Fruit fly (Drosophila melanogaster) whole organism, embryonic: Measurements from ENCODE around the gene Ac76E.

Experiments
- Asciz ChIP-seq: fragments of 200-800 bp; sonication (Bioruptor generic); optimal IDR thresholded peaks from 2 replicates; lab custom pipeline; 2017; ENCODE audit warnings: missing biosample characterization, mild to moderate bottlenecking, missing genetic modification characterization, missing genetic modification reagents
- B-H2 ChIP-seq: fragments of 200-800 bp; sonication (Bioruptor generic); optimal IDR thresholded peaks from 2 replicates; lab custom pipeline; 2018; ENCODE audit warnings: missing biosample characterization, mild to moderate bottlenecking, missing genetic modification characterization
- CG11504 ChIP-seq: fragments of 200-800 bp; sonication (Bioruptor generic); optimal IDR thresholded peaks from 3 replicates; lab custom pipeline; 2019; ENCODE audit warnings: missing biosample characterization, mild to moderate bottlenecking, missing genetic modification characterization, moderate library complexity
- CG13624 ChIP-seq: fragments of 200-800 bp; sonication (Bioruptor generic); optimal IDR thresholded peaks from 2 replicates; lab custom pipeline; 2016; ENCODE audit warnings: missing biosample characterization, missing genetic modification characterization
- CG15269 ChIP-seq: fragments of 200-800 bp; sonication (Bioruptor generic); optimal IDR thresholded peaks from 2 replicates; lab custom pipeline; 2018; ENCODE audit warnings: missing biosample characterization, mild to moderate bottlenecking, missing genetic modification characterization, moderate library complexity
- CG1603 ChIP-seq: fragments of 200-800 bp; sonication (Bioruptor generic); optimal IDR thresholded peaks from 2 replicates; lab custom pipeline; 2019; ENCODE audit warnings: missing biosample characterization, mild to moderate bottlenecking, missing genetic modification characterization, moderate library complexity
- CG17359 ChIP-seq: fragments of 200-800 bp; sonication (Bioruptor generic); optimal IDR thresholded peaks from 3 replicates; lab custom pipeline; 2018; ENCODE audit warnings: missing biosample characterization, mild to moderate bottlenecking, missing genetic modification characterization, moderate library complexity
- CG18011 ChIP-seq: fragments of 200-800 bp; sonication (Bioruptor generic); optimal IDR thresholded peaks from 2 replicates; lab custom pipeline; 2017; ENCODE audit warnings: missing biosample characterization, missing genetic modification characterization, mild to moderate bottlenecking, moderate library complexity, missing genotype
- CG18764 ChIP-seq: fragments of 200-800 bp; sonication (Bioruptor generic); optimal IDR thresholded peaks from 3 replicates; lab custom pipeline; 2016; ENCODE audit warnings: missing biosample characterization, missing genetic modification characterization
- CG32767 ChIP-seq: fragments of 200-800 bp; sonication (Bioruptor generic); IDR thresholded peaks from 2 replicates; pipeline ENCODE4 v1.3.6; 2022; ENCODE audit warnings: missing biosample characterization, missing genetic modification characterization
- CG32772 ChIP-seq: fragments of 200-800 bp; sonication (Bioruptor generic); IDR thresholded peaks from 2 replicates; pipeline ENCODE4 v1.3.6; 2022; ENCODE audit warnings: missing biosample characterization, missing genetic modification characterization
- CG43689 ChIP-seq: fragments of 200-800 bp; sonication (Bioruptor generic); IDR thresholded peaks from 2 replicates; pipeline ENCODE4 v1.3.6; 2022; ENCODE audit warnings: missing biosample characterization, missing genetic modification characterization
- CG6683 ChIP-seq: fragments of 200-800 bp; sonication (Bioruptor generic); optimal IDR thresholded peaks from 2 replicates; lab custom pipeline; 2017; ENCODE audit warnings: missing biosample characterization, mild to moderate bottlenecking, missing genetic modification characterization, missing genetic modification reagents
- CG8388 ChIP-seq: fragments of 200-800 bp; sonication (Bioruptor generic); optimal IDR thresholded peaks from 2 replicates; lab custom pipeline; 2019; ENCODE audit warnings: missing biosample characterization, mild to moderate bottlenecking, missing genetic modification characterization, moderate library complexity
- Dip3 ChIP-seq: fragments of 200-800 bp; sonication (Bioruptor generic); optimal IDR thresholded peaks from 3 replicates; lab custom pipeline; 2016; ENCODE audit warnings: missing biosample characterization, missing genetic modification characterization
- ERR ChIP-seq: fragments of 200-800 bp; sonication (Bioruptor generic); optimal IDR thresholded peaks from 2 replicates; lab custom pipeline; 2016; ENCODE audit warnings: missing biosample characterization, missing genetic modification characterization
- GATAe ChIP-seq: fragments of 200-800 bp; sonication (Bioruptor generic); conservative IDR thresholded peaks from 2 replicates; pipeline ENCODE4 v1.3.6; 2022; ENCODE audit warnings: missing biosample characterization, missing genetic modification characterization
- HHEX ChIP-seq: fragments of 200-800 bp; sonication (Bioruptor generic); optimal IDR thresholded peaks from 3 replicates; lab custom pipeline; 2017; ENCODE audit warnings: missing biosample characterization, mild to moderate bottlenecking, missing genetic modification characterization, missing genetic modification reagents
- HmgZ ChIP-seq: fragments of 200-800 bp; sonication (Bioruptor generic); optimal IDR thresholded peaks from 2 replicates; lab custom pipeline; 2018; ENCODE audit warnings: missing biosample characterization, mild to moderate bottlenecking, missing genetic modification characterization
- Meics ChIP-seq: fragments of 200-800 bp; sonication (Bioruptor generic); optimal IDR thresholded peaks from 2 replicates; lab custom pipeline; 2017; ENCODE audit warnings: missing biosample characterization, mild to moderate bottlenecking, missing genetic modification characterization
- NC2β ChIP-seq: fragments of 200-800 bp; sonication (Bioruptor generic); optimal IDR thresholded peaks from 2 replicates; lab custom pipeline; 2016; ENCODE audit warnings: missing biosample characterization, missing genetic modification characterization
- Ptx1 ChIP-seq: fragments of 200-800 bp; sonication (Bioruptor generic); IDR thresholded peaks from 2 replicates; pipeline ENCODE4 v1.3.6; 2022; ENCODE audit warnings: missing biosample characterization, missing genetic modification characterization
- Sry-δ ChIP-seq: fragments of 200-800 bp; sonication (Bioruptor generic); optimal IDR thresholded peaks from 2 replicates; lab custom pipeline; 2016; ENCODE audit warnings: missing biosample characterization, missing genetic modification characterization
- Xbp1 ChIP-seq: fragments of 200-800 bp; sonication (Bioruptor generic); optimal IDR thresholded peaks from 3 replicates; lab custom pipeline; 2016; ENCODE audit warnings: missing biosample characterization, mild to moderate bottlenecking, missing genetic modification characterization
- Xrp1 ChIP-seq: fragments of 200-800 bp; sonication (Bioruptor generic); IDR thresholded peaks from 2 replicates; pipeline ENCODE4 v1.3.6; 2022; ENCODE audit warnings: missing biosample characterization, missing genetic modification characterization
- bcd ChIP-seq: fragments of 200-800 bp; sonication (Bioruptor generic); optimal IDR thresholded peaks from 2 replicates; lab custom pipeline; 2017; ENCODE audit warnings: missing biosample characterization, mild to moderate bottlenecking, missing genetic modification characterization
- cas ChIP-seq: fragments of 200-800 bp; sonication (Bioruptor generic); IDR thresholded peaks from 2 replicates; pipeline ENCODE4 v1.3.6; 2022; ENCODE audit warnings: missing biosample characterization, missing genetic modification characterization
- caup ChIP-seq: fragments of 200-800 bp; sonication (Bioruptor generic); optimal IDR thresholded peaks from 3 replicates; lab custom pipeline; 2017; ENCODE audit warnings: missing biosample characterization, mild to moderate bottlenecking, missing genetic modification characterization, moderate library complexity; ENCODE audit not compliant: severe bottlenecking
- chn ChIP-seq: fragments of 200-800 bp; sonication (Bioruptor generic); optimal IDR thresholded peaks from 2 replicates; lab custom pipeline; 2016; ENCODE audit warnings: missing biosample characterization, missing genetic modification characterization
- crol ChIP-seq: fragments of 200-800 bp; sonication (Bioruptor generic); IDR thresholded peaks from 2 replicates; pipeline ENCODE4 v1.3.6; 2022; ENCODE audit warnings: missing biosample characterization, missing genetic modification characterization
- cwo ChIP-seq: fragments of 200-800 bp; sonication (Bioruptor generic); optimal IDR thresholded peaks from 3 replicates; lab custom pipeline; 2017; ENCODE audit warnings: missing biosample characterization, missing genetic modification characterization, mild to moderate bottlenecking, moderate library complexity, missing genetic modification reagents
- dati ChIP-seq: fragments of 200-800 bp; sonication (Bioruptor generic); IDR thresholded peaks from 2 replicates; pipeline ENCODE4 v1.3.6; 2022; ENCODE audit warnings: missing biosample characterization, missing genetic modification characterization
- ems ChIP-seq: fragments of 200-800 bp; sonication (Bioruptor generic); optimal IDR thresholded peaks from 3 replicates; lab custom pipeline; 2016; ENCODE audit warnings: missing biosample characterization, missing genetic modification characterization
- ftz-f1 ChIP-seq: fragments of 200-800 bp; sonication (Bioruptor generic); optimal IDR thresholded peaks from 2 replicates; lab custom pipeline; 2016; ENCODE audit warnings: missing biosample characterization, missing genetic modification characterization
- gce ChIP-seq: fragments of 200-800 bp; sonication (Bioruptor generic); IDR thresholded peaks from 3 replicates; pipeline ENCODE4 v1.3.6; 2022; ENCODE audit warnings: missing biosample characterization, missing genetic modification characterization
- her ChIP-seq: fragments of 200-800 bp; sonication (Bioruptor generic); optimal IDR thresholded peaks from 2 replicates; lab custom pipeline; 2016; ENCODE audit warnings: missing biosample characterization, missing genetic modification characterization
- jigr1 ChIP-seq: fragments of 200-800 bp; sonication (Bioruptor generic); IDR thresholded peaks from 3 replicates; pipeline ENCODE4 v1.3.6; 2022; ENCODE audit warnings: missing biosample characterization, missing genetic modification characterization
- jing ChIP-seq: fragments of 200-800 bp; sonication (Bioruptor generic); optimal IDR thresholded peaks from 2 replicates; lab custom pipeline; 2018; ENCODE audit warnings: missing biosample characterization, mild to moderate bottlenecking, missing genetic modification characterization
- knrl ChIP-seq: fragments of 200-800 bp; sonication (Bioruptor generic); IDR thresholded peaks from 3 replicates; pipeline ENCODE4 v1.3.6; 2022; ENCODE audit warnings: missing biosample characterization, missing genetic modification characterization; ENCODE audit not compliant: partially characterized antibody
- lab ChIP-seq: fragments of 200-800 bp; sonication (Bioruptor generic); optimal IDR thresholded peaks from 3 replicates; lab custom pipeline; 2017; ENCODE audit warnings: missing biosample characterization, missing genetic modification characterization, mild to moderate bottlenecking, moderate library complexity, missing genetic modification reagents
- lilli ChIP-seq: fragments of 200-800 bp; sonication (Bioruptor generic); optimal IDR thresholded peaks from 3 replicates; lab custom pipeline; 2016; ENCODE audit warnings: missing biosample characterization, missing genetic modification characterization
- nau ChIP-seq: fragments of 200-800 bp; sonication (Bioruptor generic); optimal IDR thresholded peaks from 3 replicates; lab custom pipeline; 2017; ENCODE audit warnings: missing biosample characterization, mild to moderate bottlenecking, missing genetic modification characterization, missing genetic modification reagents
- schlank ChIP-seq: fragments of 200-800 bp; sonication (Bioruptor generic); optimal IDR thresholded peaks from 2 replicates; lab custom pipeline; 2018; ENCODE audit warnings: missing biosample characterization, mild to moderate bottlenecking, missing genetic modification characterization
- scrt ChIP-seq: fragments of 200-800 bp; sonication (Bioruptor generic); optimal IDR thresholded peaks from 2 replicates; lab custom pipeline; 2018; ENCODE audit warnings: missing biosample characterization, mild to moderate bottlenecking, missing genetic modification characterization, moderate library complexity
- sima ChIP-seq: fragments of 200-800 bp; sonication (Bioruptor generic); optimal IDR thresholded peaks from 2 replicates; lab custom pipeline; 2016; ENCODE audit warnings: missing biosample characterization, missing genetic modification characterization
- slp2 ChIP-seq: fragments of 200-800 bp; sonication (Bioruptor generic); optimal IDR thresholded peaks from 2 replicates; lab custom pipeline; 2016; ENCODE audit warnings: missing biosample characterization, missing genetic modification characterization
- stwl ChIP-seq: fragments of 200-800 bp; sonication (Bioruptor generic); optimal IDR thresholded peaks from 3 replicates; lab custom pipeline; 2018; ENCODE audit warnings: missing biosample characterization, mild to moderate bottlenecking, missing genetic modification characterization, moderate library complexity
- sug ChIP-seq: fragments of 200-800 bp; optimal IDR thresholded peaks from 2 replicates; lab custom pipeline; 2019; ENCODE audit warnings: missing biosample characterization, mild to moderate bottlenecking, missing genetic modification characterization, moderate library complexity
- tin ChIP-seq: fragments of 200-800 bp; sonication (Bioruptor generic); optimal IDR thresholded peaks from 3 replicates; lab custom pipeline; 2016; ENCODE audit warnings: missing biosample characterization, missing genetic modification characterization
- wdn ChIP-seq: fragments of 200-800 bp; sonication (Bioruptor generic); IDR thresholded peaks from 2 replicates; pipeline ENCODE4 v1.3.6; 2022; ENCODE audit warnings: missing biosample characterization, missing genetic modification characterization

The Ac76E gene

dm6 chr3L:20000878-20001640 lies 62.0 kb downstream of the Ac76E start (continued):
- TF ChIP-seq chn (GFP tag; lab: Kevin White, UChicago) (no peak), jigr1 (GFP tag; lab: Robert Waterston, UW) (peak; percentile 49; the same call in 1 of the 3 replicates), CG15269 (tag; lab: Kevin White, UChicago) (no peak), her (GFP tag; lab: Kevin White, UChicago) (no peak), sug (tag; lab: Kevin White, UChicago) (no peak), CG11504 (no peak), CG8388 (GFP tag; lab: Kevin White, UChicago) (no peak), stwl (tag; lab: Kevin White, UChicago) (peak; percentile 37), B-H2 (GFP tag; lab: Kevin White, UChicago) (no peak), crol (GFP tag; lab: Robert Waterston, UW) (no peak), HHEX (GFP tag; lab: Kevin White, UChicago) (no peak), CG6683 (GFP tag; lab: Kevin White, UChicago) (no peak), CG43689 (GFP tag; lab: Robert Waterston, UW) (no peak), bcd (GFP tag; lab: Kevin White, UChicago) (no peak), gce (GFP tag; lab: Robert Waterston, UW) (no peak), cwo (GFP tag; lab: Kevin White, UChicago) (no peak), CG17359 (tag; lab: Kevin White, UChicago) (no peak), CG13624 (GFP tag; lab: Kevin White, UChicago) (no peak), Sry-δ (GFP tag; lab: Kevin White, UChicago) (peak; percentile 23), dati (GFP tag; lab: Robert Waterston, UW) (no peak), CG18011 (GFP tag; lab: Kevin White, UChicago) (no peak), Asciz (GFP tag; lab: Kevin White, UChicago) (no peak), sima (GFP tag; lab: Kevin White, UChicago) (no peak), cas (GFP tag; lab: Robert Waterston, UW) (no peak), slp2 (GFP tag; lab: Kevin White, UChicago) (no peak), ERR (GFP tag; lab: Kevin White, UChicago) (no peak), Dip3 (GFP tag; lab: Kevin White, UChicago) (no peak), scrt (GFP tag; lab: Kevin White, UChicago) (no peak), CG32767 (no peak), nau (GFP tag; lab: Kevin White, UChicago) (no peak), tin (GFP tag; lab: Kevin White, UChicago) (no peak), NC2β (GFP tag; lab: Kevin White, UChicago) (no peak), HmgZ (tag; lab: Kevin White, UChicago) (no peak), ftz-f1 (GFP tag; lab: Kevin White, UChicago) (no peak), schlank (tag; lab: Kevin White, UChicago) (no peak), lilli (GFP tag; lab: Kevin White, UChicago) (no peak), Meics (GFP tag; lab: Kevin White, UChicago) (no peak), CG18764 (GFP tag; lab: Kevin White, UChicago) (no peak), ems (GFP tag; lab: Kevin White, UChicago) (no peak), Ptx1 (GFP tag; lab: Robert Waterston, UW) (no peak), CG1603 (tag; lab: Kevin White, UChicago) (peak; percentile 99), GATAe (no peak), wdn (GFP tag; lab: Robert Waterston, UW) (no peak), caup (GFP tag; lab: Kevin White, UChicago) (no peak), lab (GFP tag; lab: Kevin White, UChicago) (no peak), Xbp1 (GFP tag; lab: Kevin White, UChicago) (no peak), jing (GFP tag; lab: Kevin White, UChicago) (no peak), Xrp1 (GFP tag; lab: Robert Waterston, UW) (no peak), CG32772 (no peak), knrl (GFP tag; lab: Robert Waterston, UW) (no peak)
